Worm (Caenorhabditis elegans): ENCODE results near the gene M106.3.

The M106.3 gene

DNA sequence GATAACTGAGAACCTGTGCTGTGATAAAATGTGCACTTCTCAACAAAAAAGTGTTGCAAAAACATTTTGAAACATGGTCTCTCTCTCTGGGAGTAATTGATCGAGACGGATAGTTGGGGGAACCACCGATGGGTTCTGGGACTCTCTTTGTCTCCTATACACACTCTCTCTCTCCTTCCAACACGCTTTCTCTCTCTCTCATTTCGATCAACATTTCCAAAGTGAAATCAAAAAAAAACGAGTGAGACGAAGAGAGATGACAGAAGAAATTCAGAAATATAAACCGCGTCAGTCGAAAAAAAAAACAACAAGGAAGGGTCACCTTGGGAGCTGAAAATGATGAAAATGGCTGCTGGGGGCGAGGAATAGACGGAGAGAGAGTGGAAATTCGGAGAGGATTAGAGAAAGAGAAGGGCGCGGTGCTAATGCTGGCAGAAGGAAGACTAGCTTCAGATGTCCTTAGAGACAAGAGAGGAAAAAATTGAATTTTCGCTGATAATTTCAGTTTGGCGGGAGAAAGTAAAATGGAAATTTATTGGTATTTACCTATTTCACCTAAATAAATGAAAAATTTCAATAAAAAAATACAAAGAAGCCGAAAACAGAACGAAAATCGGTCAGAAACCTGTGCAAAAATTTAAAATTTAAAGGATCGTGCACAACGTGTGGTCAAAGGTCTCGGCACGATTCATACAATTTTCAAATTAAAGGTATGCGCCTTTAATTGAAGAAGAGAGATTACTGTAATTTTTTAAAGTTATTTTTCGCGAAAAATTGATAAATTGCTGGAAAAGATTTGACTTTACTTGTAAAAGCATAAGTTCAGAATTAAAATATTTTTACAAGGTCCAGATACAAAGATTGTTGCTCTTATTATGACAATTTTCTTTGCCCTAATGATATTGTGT lies 2.3 kb upstream of the M106.3 start:
- peak; percentile 12 for TF ChIP-seq nhr-25 (tag; optimal IDR thresholded peaks at IDR 0.05)
- TF ChIP-seq C34F6.9 (tag; optimal IDR thresholded peaks at IDR 0.05) = peak; percentile 6
- TF ChIP-seq ceh-16 (tag; optimal IDR thresholded peaks at IDR 0.05) = no peak
- TF ChIP-seq unc-55 (GFP tag; optimal IDR thresholded peaks at IDR 0.05) = peak; percentile 4
- peak; percentile 67 for TF ChIP-seq nhr-129 (tag; optimal IDR thresholded peaks at IDR 0.05)
- no peak for TF ChIP-seq ztf-4 (tag; optimal IDR thresholded peaks at IDR 0.05)
- peak; percentile 76 for TF ChIP-seq blmp-1 (tag; optimal IDR thresholded peaks at IDR 0.05; ENCODE audit: insufficient read depth)

DNA sequence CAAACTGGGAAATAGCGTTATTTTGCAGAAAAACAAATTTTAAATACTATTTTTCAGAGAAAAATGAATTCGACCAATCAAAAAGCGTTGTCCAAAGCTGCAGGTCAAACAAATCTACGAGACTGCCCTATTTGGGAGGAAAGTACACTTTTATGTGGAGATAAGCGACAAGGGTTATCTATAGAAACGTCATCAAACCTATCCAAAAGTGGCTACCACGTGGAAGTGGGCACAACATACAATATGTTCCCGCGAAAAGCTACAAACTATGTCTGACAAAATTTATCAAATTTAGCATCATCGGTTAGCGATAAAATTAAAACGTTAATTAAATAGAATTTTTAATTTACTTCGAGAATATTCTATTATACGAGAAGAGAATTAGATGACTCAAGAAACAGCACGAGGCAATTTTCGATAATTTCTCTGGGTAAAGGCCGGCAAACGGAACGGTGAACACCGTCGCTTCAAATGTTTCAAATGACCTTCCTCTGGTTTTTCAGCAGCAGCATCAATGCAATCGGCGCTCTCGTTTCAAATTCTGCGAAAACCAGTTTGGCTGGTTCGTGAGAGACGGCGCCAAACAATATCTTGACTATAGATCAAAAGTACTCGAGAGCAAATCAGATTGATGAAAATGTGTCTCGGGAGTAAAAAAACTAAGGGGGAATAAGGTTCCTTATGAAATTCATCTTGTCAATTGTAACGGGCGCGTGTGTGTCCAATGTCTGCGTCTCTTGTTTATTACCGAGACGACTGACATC lies 1.2 kb upstream of the M106.3 start:
- TF ChIP-seq R02D3.7 (tag; optimal IDR thresholded peaks at IDR 0.05) = no peak
- TF ChIP-seq crh-2 (tag; optimal IDR thresholded peaks at IDR 0.05) = peak; percentile 77
- peak; percentile 28 for TF ChIP-seq nhr-21 (tag; optimal IDR thresholded peaks at IDR 0.05)
- TF ChIP-seq sma-3 (GFP tag; optimal IDR thresholded peaks at IDR 0.05) = peak; percentile 40
- no peak for TF ChIP-seq nhr-237 (tag; optimal IDR thresholded peaks at IDR 0.05)
- TF ChIP-seq mbf-1 (tag; optimal IDR thresholded peaks at IDR 0.05) = no peak
- no peak for TF ChIP-seq skn-1 (tag; optimal IDR thresholded peaks at IDR 0.05)
- no peak for TF ChIP-seq ceh-16 (tag; optimal IDR thresholded peaks at IDR 0.05)
- no peak for TF ChIP-seq unc-62 (GFP tag; optimal IDR thresholded peaks at IDR 0.05)
- peak; percentile 87 for TF ChIP-seq sma-9 (GFP tag; optimal IDR thresholded peaks at IDR 0.05)
- TF ChIP-seq sma-9 (tag; optimal IDR thresholded peaks at IDR 0.05) = no peak
- no peak for TF ChIP-seq snpc-4 (tag; optimal IDR thresholded peaks at IDR 0.05)
- TF ChIP-seq sem-4 (tag; optimal IDR thresholded peaks at IDR 0.05) = peak; percentile 2
- peak in 1 of 2 experiments; percentile 2 for TF ChIP-seq lsy-2 (tag; optimal IDR thresholded peaks at IDR 0.05)
- TF ChIP-seq unc-39 (tag; optimal IDR thresholded peaks at IDR 0.05) = no peak
- TF ChIP-seq nhr-25 (tag; optimal IDR thresholded peaks at IDR 0.05) = peak; percentile 52
- TF ChIP-seq nhr-11 (tag; optimal IDR thresholded peaks at IDR 0.05) = no peak
- no peak for TF ChIP-seq lin-13 (GFP tag; optimal IDR thresholded peaks at IDR 0.05)
- peak; percentile 28 for TF ChIP-seq fos-1 (tag; optimal IDR thresholded peaks at IDR 0.05)

DNA sequence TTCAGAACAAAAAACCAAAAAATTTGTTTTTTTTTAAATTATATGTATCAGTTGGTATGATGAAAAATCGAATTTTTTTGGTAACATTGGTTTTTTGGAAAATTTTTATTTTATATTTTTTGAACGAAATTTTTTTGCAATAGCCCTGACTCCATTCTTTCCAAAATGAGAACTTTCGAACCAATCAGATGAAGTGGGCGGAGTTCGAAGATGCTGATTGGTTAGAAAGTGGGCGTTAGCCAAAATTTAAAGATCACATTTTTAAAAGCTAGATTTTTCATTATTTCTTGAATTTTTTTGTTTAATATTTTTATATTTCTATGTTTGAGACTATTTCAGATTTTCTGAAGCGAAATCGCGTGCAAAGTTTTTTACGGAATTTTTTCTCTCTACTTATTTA lies 596 bp upstream of the M106.3 start:
- TF ChIP-seq lin-13 (GFP tag; optimal IDR thresholded peaks at IDR 0.05) (no peak), lsy-2 (tag; optimal IDR thresholded peaks at IDR 0.05) (no peak), gmeb-1 (tag; optimal IDR thresholded peaks at IDR 0.05) (no peak), mdl-1 (tag; optimal IDR thresholded peaks at IDR 0.05) (no peak), F13H6.1 (tag; optimal IDR thresholded peaks at IDR 0.05) (no peak), ztf-11 (tag; optimal IDR thresholded peaks at IDR 0.05) (no peak), skn-1 (tag; optimal IDR thresholded peaks at IDR 0.05) (no peak)

DNA sequence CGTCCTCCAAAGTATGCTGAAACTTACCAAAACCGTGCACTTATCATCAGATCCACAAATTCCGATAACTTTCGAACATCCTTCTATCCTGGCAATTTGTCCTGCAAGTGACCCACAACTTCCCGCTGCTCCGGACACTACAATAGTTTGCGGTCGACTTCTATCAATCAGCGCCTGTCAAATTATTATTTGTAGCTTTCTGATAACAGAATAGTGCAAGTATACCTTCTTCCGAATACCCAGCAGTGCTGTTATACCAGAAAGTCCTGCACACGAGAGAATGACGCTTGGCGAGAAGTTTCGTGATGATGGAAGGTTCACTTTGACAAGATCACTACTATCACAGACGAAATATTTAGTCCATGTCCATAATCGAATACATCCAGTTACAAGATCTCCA lies 1.4 kb downstream of the M106.3 start:
- TF ChIP-seq nhr-11 (tag; optimal IDR thresholded peaks at IDR 0.05) = no peak
- no peak for TF ChIP-seq elt-3 (tag; optimal IDR thresholded peaks at IDR 0.05)
- TF ChIP-seq ztf-4 (tag; optimal IDR thresholded peaks at IDR 0.05) = no peak
- no peak for TF ChIP-seq F13H6.1 (tag; optimal IDR thresholded peaks at IDR 0.05)
- no peak for TF ChIP-seq unc-55 (GFP tag; optimal IDR thresholded peaks at IDR 0.05)
- no peak for TF ChIP-seq C34F6.9 (tag; optimal IDR thresholded peaks at IDR 0.05)

ce11 chrII:10857077-10857476 lies 3.6 kb downstream of the M106.3 start, which contains the start of gene M106.7:
TSS of gene M106.7 (minus strand) at chrII:10857177.
- no peak for TF ChIP-seq egl-27 (tag; optimal IDR thresholded peaks at IDR 0.05)
- TF ChIP-seq nhr-129 (tag; optimal IDR thresholded peaks at IDR 0.05) = no peak
- TF ChIP-seq sma-9 (GFP tag; optimal IDR thresholded peaks at IDR 0.05) = no peak
- TF ChIP-seq sma-9 (tag; optimal IDR thresholded peaks at IDR 0.05) = no peak
- TF ChIP-seq C34F6.9 (tag; optimal IDR thresholded peaks at IDR 0.05) = no peak
- no peak for TF ChIP-seq fos-1 (tag; optimal IDR thresholded peaks at IDR 0.05)
- no peak for TF ChIP-seq zag-1 (tag; optimal IDR thresholded peaks at IDR 0.05)
- no peak for TF ChIP-seq ztf-1 (GFP tag; conservative IDR thresholded peaks at IDR 0.05)
- TF ChIP-seq ztf-4 (tag; optimal IDR thresholded peaks at IDR 0.05) = no peak
- no peak for TF ChIP-seq sem-4 (tag; optimal IDR thresholded peaks at IDR 0.05)
- TF ChIP-seq nhr-12 (tag; optimal IDR thresholded peaks at IDR 0.05) = no peak
- TF ChIP-seq nhr-23 (tag; optimal IDR thresholded peaks at IDR 0.05) = no peak
- TF ChIP-seq snpc-4 (tag; optimal IDR thresholded peaks at IDR 0.05) = no peak
- TF ChIP-seq dmd-4 (tag; optimal IDR thresholded peaks at IDR 0.05) = no peak
